In genomic region chrV:5684534-5684933, ce11 we compare ENCODE assay signal across 2 worm cellular contexts.
TF ChIP-seq lines count a peak whose summit lies in the region.

hmgs-1 (minus strand) TSS chrV:5684589.
F25B4.4 (plus strand) TSS chrV:5684873.

TF ChIP-seq in whole organism, L1 larva, 84 proteins besides CTCF, POLR2A, EP300 and RAD21 (continued from another document):
- TF ChIP-seq elt-3 (tag; optimal IDR thresholded peaks at IDR 0.05; lab: Kevin White, UChicago) (peak in 4 of 6 experiments; percentile 20 to 89 (median 75)), sox-4 (tag; optimal IDR thresholded peaks at IDR 0.05; lab: Kevin White, UChicago) (peak; percentile 67), tbx-2 (tag; optimal IDR thresholded peaks at IDR 0.05; lab: Kevin White, UChicago) (peak; percentile 87), irx-1 (tag; optimal IDR thresholded peaks at IDR 0.05; lab: Kevin White, UChicago) (peak; percentile 82), ceh-82 (tag; optimal IDR thresholded peaks at IDR 0.05; lab: Kevin White, UChicago) (peak; percentile 87 to 94 (median 92)), rnt-1 (tag; optimal IDR thresholded peaks at IDR 0.05; lab: Kevin White, UChicago) (peak; percentile 94), lin-35 (GFP tag; optimal IDR thresholded peaks at IDR 0.05; lab: Kevin White, UChicago) (peak; percentile 89 to 93), mab-9 (GFP tag; IDR thresholded peaks at IDR 0.05; lab: Robert Waterston, UW) (peak; percentile 72), alr-1 (tag; optimal IDR thresholded peaks at IDR 0.05; lab: Kevin White, UChicago; ENCODE audit: borderline replicate concordance) (no peak), tlp-1 (tag; optimal IDR thresholded peaks at IDR 0.05; lab: Kevin White, UChicago) (no peak), dsc-1 (tag; optimal IDR thresholded peaks at IDR 0.05; lab: Kevin White, UChicago) (peak; percentile 89), nhr-28 (tag; optimal IDR thresholded peaks at IDR 0.05; lab: Kevin White, UChicago) (no peak), mep-1 (tag; optimal IDR thresholded peaks at IDR 0.05; lab: Kevin White, UChicago) (peak; percentile 95), ceh-63 (GFP tag; optimal IDR thresholded peaks at IDR 0.05; lab: Kevin White, UChicago) (no peak), lir-3 (tag; optimal IDR thresholded peaks at IDR 0.05; lab: Kevin White, UChicago; ENCODE audit: poor library complexity) (peak; percentile 76), fkh-4 (tag; optimal IDR thresholded peaks at IDR 0.05; lab: Kevin White, UChicago; ENCODE audit: borderline replicate concordance) (peak; percentile 68), nhr-77 (tag; optimal IDR thresholded peaks at IDR 0.05; lab: Kevin White, UChicago) (peak; percentile 91), sptf-1 (tag; optimal IDR thresholded peaks at IDR 0.05; lab: Kevin White, UChicago) (no peak), ces-1 (GFP tag; optimal IDR thresholded peaks at IDR 0.05; lab: Kevin White, UChicago) (no peak), dpl-1 (GFP tag; optimal IDR thresholded peaks at IDR 0.05; lab: Kevin White, UChicago) (peak; percentile 84 to 86 (median 86)), ets-5 (GFP tag; IDR thresholded peaks at IDR 0.05; lab: Robert Waterston, UW) (no peak), C16A3.4 (tag; optimal IDR thresholded peaks at IDR 0.05; lab: Kevin White, UChicago) (peak; percentile 90), nhr-90 (tag; optimal IDR thresholded peaks at IDR 0.05; lab: Kevin White, UChicago; ENCODE audit: poor library complexity) (peak; percentile 85)
TF ChIP-seq in whole organism, L1 larva: peak in this region for 64.

TF ChIP-seq in whole organism, young adult, 124 proteins besides CTCF, POLR2A, EP300 and RAD21 (continued from another document):
- TF ChIP-seq cebp-1 (GFP tag; IDR thresholded peaks at IDR 0.05; lab: Robert Waterston, UW) (peak; percentile 58; the same call in 1 of the 2 replicates), cebp-1 (tag; optimal IDR thresholded peaks at IDR 0.05; lab: Kevin White, UChicago) (peak; percentile 84), ekl-4 (GFP tag; IDR thresholded peaks at IDR 0.05; lab: Robert Waterston, UW) (peak; percentile 63), madf-10 (tag; optimal IDR thresholded peaks at IDR 0.05; lab: Kevin White, UChicago) (peak; percentile 8), ztf-25 (GFP tag; IDR thresholded peaks at IDR 0.05; lab: Robert Waterston, UW) (no peak), let-526 (GFP tag; IDR thresholded peaks at IDR 0.05; lab: Robert Waterston, UW) (no peak), chd-7 (tag; optimal IDR thresholded peaks at IDR 0.05; lab: Kevin White, UChicago) (no peak), tlf-1 (GFP tag; optimal IDR thresholded peaks at IDR 0.05; lab: Kevin White, UChicago) (peak; percentile 77), aptf-3 (GFP tag; IDR thresholded peaks at IDR 0.05; lab: Robert Waterston, UW) (no peak), ztf-26 (tag; optimal IDR thresholded peaks at IDR 0.05; lab: Kevin White, UChicago) (no peak), athp-1 (tag; optimal IDR thresholded peaks at IDR 0.05; lab: Kevin White, UChicago) (no peak), unc-62 (GFP tag; optimal IDR thresholded peaks at IDR 0.05; lab: Kevin White, UChicago) (no peak)
